Worm (Caenorhabditis elegans) whole organism, L3 larva: ENCODE results near the gene B0272.3.
A peak's percentile ranks its signal among the peaks of the same experiment; 100 is the strongest.

Experiments used
- R02D3.7 ChIP-seq: fragments of 150-350 bp; optimal IDR thresholded peaks from 2 replicates; lab custom pipeline; 2014; ENCODE audit warnings: missing biosample characterization, missing genetic modification characterization
- ZK546.5 ChIP-seq: sonication (generic microtip); optimal IDR thresholded peaks from 2 replicates; lab custom pipeline; 2017; ENCODE audit warnings: missing biosample characterization, missing genetic modification characterization
- ama-1 ChIP-seq: fragments of 150-350 bp; optimal IDR thresholded peaks from 2 replicates; lab custom pipeline; 2018
- ceh-28 ChIP-seq: fragments of 150-350 bp; optimal IDR thresholded peaks from 2 replicates; lab custom pipeline; 2014; ENCODE audit warnings: missing biosample characterization, missing genetic modification reagents, missing genetic modification characterization
- ceh-82 ChIP-seq: fragments of 150-350 bp; optimal IDR thresholded peaks from 2 replicates; lab custom pipeline; 2014; ENCODE audit warnings: missing biosample characterization, missing genetic modification characterization
- daf-12 ChIP-seq: fragments of 150-350 bp; optimal IDR thresholded peaks from 2 replicates; lab custom pipeline; 2014; ENCODE audit warnings: missing biosample characterization, missing genetic modification reagents, missing genetic modification characterization
- elt-1 ChIP-seq: fragments of 150-350 bp; optimal IDR thresholded peaks from 2 replicates; lab custom pipeline; 2014; ENCODE audit warnings: missing biosample characterization, missing genetic modification characterization
- elt-2 ChIP-seq: sonication (generic microtip); optimal IDR thresholded peaks from 2 replicates; lab custom pipeline; 2016; ENCODE audit warnings: missing genetic modification reagents, mild to moderate bottlenecking, missing genetic modification characterization, missing compliant biosample characterization
- eor-1 ChIP-seq, 2 experiments: fragments of 150-350 bp; optimal IDR thresholded peaks; 2 replicates each; lab custom pipeline; 2014 to 2018; ENCODE audit warnings: missing biosample characterization in 2 of 2, missing genetic modification characterization in 2 of 2
- fkh-10 ChIP-seq: sonication (generic microtip); optimal IDR thresholded peaks from 2 replicates; lab custom pipeline; 2017; ENCODE audit warnings: missing biosample characterization, missing genetic modification reagents, missing genetic modification characterization
- fkh-2 ChIP-seq: fragments of 150-350 bp; optimal IDR thresholded peaks from 2 replicates; lab custom pipeline; 2014; ENCODE audit warnings: missing biosample characterization, missing genetic modification reagents, missing genetic modification characterization
- fos-1 ChIP-seq: fragments of 150-350 bp; optimal IDR thresholded peaks from 2 replicates; lab custom pipeline; 2014; ENCODE audit warnings: missing biosample characterization, missing genetic modification characterization
- hmg-11 ChIP-seq: sonication (generic microtip); optimal IDR thresholded peaks from 2 replicates; lab custom pipeline; 2016; ENCODE audit warnings: missing genetic modification characterization, missing compliant biosample characterization
- lin-15B ChIP-seq: fragments of 150-350 bp; optimal IDR thresholded peaks from 2 replicates; lab custom pipeline; 2014; ENCODE audit warnings: missing biosample characterization, missing genetic modification characterization
- lin-39 ChIP-seq: fragments of 150-350 bp; optimal IDR thresholded peaks from 2 replicates; lab custom pipeline; 2018; ENCODE audit warnings: missing biosample characterization, missing genetic modification reagents, missing genetic modification characterization
- lsy-12 ChIP-seq: sonication (generic microtip); optimal IDR thresholded peaks from 2 replicates; lab custom pipeline; 2016; ENCODE audit warnings: mild to moderate bottlenecking, missing genetic modification characterization, missing compliant biosample characterization
- mdl-1 ChIP-seq: fragments of 150-350 bp; optimal IDR thresholded peaks from 2 replicates; lab custom pipeline; 2014; ENCODE audit warnings: missing biosample characterization, missing genetic modification characterization
- nhr-12 ChIP-seq: fragments of 150-350 bp; optimal IDR thresholded peaks from 2 replicates; lab custom pipeline; 2014; ENCODE audit warnings: missing biosample characterization, missing genetic modification characterization
- nhr-23 ChIP-seq: fragments of 150-350 bp; optimal IDR thresholded peaks from 2 replicates; lab custom pipeline; 2014; ENCODE audit warnings: missing biosample characterization, missing genetic modification reagents, missing genetic modification characterization
- nhr-237 ChIP-seq: fragments of 150-350 bp; optimal IDR thresholded peaks from 2 replicates; lab custom pipeline; 2014; ENCODE audit warnings: missing biosample characterization, missing genetic modification characterization
- nhr-25 ChIP-seq: sonication (generic microtip); optimal IDR thresholded peaks from 2 replicates; lab custom pipeline; 2017; ENCODE audit warnings: missing biosample characterization, missing genetic modification characterization
- nhr-28 ChIP-seq: fragments of 150-350 bp; optimal IDR thresholded peaks from 2 replicates; lab custom pipeline; 2014; ENCODE audit warnings: missing biosample characterization, missing genetic modification characterization
- nhr-43 ChIP-seq: sonication (generic microtip); optimal IDR thresholded peaks from 2 replicates; lab custom pipeline; 2016; ENCODE audit warnings: mild to moderate bottlenecking, missing genetic modification characterization, missing compliant biosample characterization; ENCODE audit not compliant: poor library complexity, severe bottlenecking
- nhr-76 ChIP-seq: fragments of 150-350 bp; sonication (generic microtip); optimal IDR thresholded peaks from 5 replicates; lab custom pipeline; 2014; ENCODE audit warnings: missing biosample characterization, missing genetic modification characterization
- pha-4 ChIP-seq: fragments of 150-350 bp; optimal IDR thresholded peaks from 2 replicates; lab custom pipeline; 2014; ENCODE audit warnings: missing biosample characterization, missing genetic modification reagents, missing genetic modification characterization
- pqm-1 ChIP-seq: fragments of 150-350 bp; optimal IDR thresholded peaks from 2 replicates; lab custom pipeline; 2017; ENCODE audit warnings: missing biosample characterization, missing genetic modification characterization, inconsistent platforms
- skn-1 ChIP-seq: fragments of 150-350 bp; optimal IDR thresholded peaks from 2 replicates; lab custom pipeline; 2014; ENCODE audit warnings: missing biosample characterization, missing genetic modification characterization
- snpc-4 ChIP-seq: fragments of 150-350 bp; optimal IDR thresholded peaks from 2 replicates; lab custom pipeline; 2014; ENCODE audit warnings: missing biosample characterization, missing genetic modification characterization
- tbx-2 ChIP-seq: sonication (generic microtip); optimal IDR thresholded peaks from 2 replicates; lab custom pipeline; 2016; ENCODE audit warnings: mild to moderate bottlenecking, missing genetic modification characterization, missing compliant biosample characterization
- unc-39 ChIP-seq: sonication (generic microtip); optimal IDR thresholded peaks from 4 replicates; lab custom pipeline; 2017; ENCODE audit warnings: missing biosample characterization, missing genetic modification characterization
- zag-1 ChIP-seq: fragments of 150-350 bp; optimal IDR thresholded peaks from 2 replicates; lab custom pipeline; 2014; ENCODE audit warnings: missing biosample characterization, missing genetic modification characterization

The B0272.3 gene

ce11 chrX:9405922-9406321, 25.3 kb upstream of the B0272.3 start:
- TF ChIP-seq pha-4 (tag; lab: Kevin White, UChicago) = no peak
- peak; percentile 42 for TF ChIP-seq nhr-23 (tag; lab: Kevin White, UChicago)

- TF ChIP-seq nhr-23 (tag; lab: Kevin White, UChicago) = peak; percentile 71
- TF ChIP-seq unc-39 (tag; lab: Kevin White, UChicago) = no peak
- TF ChIP-seq pqm-1 = no peak
- TF ChIP-seq elt-1 (tag; lab: Kevin White, UChicago) = peak; percentile 29
- no peak for TF ChIP-seq daf-12 (tag; lab: Kevin White, UChicago)
- peak; percentile 57 for TF ChIP-seq nhr-25 (tag; lab: Kevin White, UChicago)
- TF ChIP-seq hmg-11 = no peak
- TF ChIP-seq zag-1 (tag; lab: Kevin White, UChicago) = no peak
- TF ChIP-seq nhr-12 (tag; lab: Kevin White, UChicago) = no peak
- peak; percentile 38 for TF ChIP-seq ceh-28 (tag; lab: Kevin White, UChicago)
- TF ChIP-seq, all 47 proteins: peak for 4
Observed at ce11 chrX:9409114-9409513, 22.1 kb upstream of the B0272.3 start.

- no peak for TF ChIP-seq hmg-11
- TF ChIP-seq nhr-23 (tag; lab: Kevin White, UChicago) = no peak
- no peak for TF ChIP-seq tbx-2 (tag; lab: Kevin White, UChicago)
- peak; percentile 87 for TF ChIP-seq pha-4 (tag; lab: Kevin White, UChicago)
Observed at ce11 chrX:9410747-9411146, 20.5 kb upstream of the B0272.3 start.

- TF ChIP-seq lsy-12 (tag; lab: Kevin White, UChicago) (no peak), pha-4 (tag; lab: Kevin White, UChicago) (peak; percentile 72)
Observed at ce11 chrX:9411675-9412074, 19.6 kb upstream of the B0272.3 start.

- TF ChIP-seq unc-39 (tag; lab: Kevin White, UChicago) = no peak
- no peak for TF ChIP-seq snpc-4 (tag; lab: Kevin White, UChicago)
- TF ChIP-seq fos-1 (tag; lab: Kevin White, UChicago) = no peak
- no peak for TF ChIP-seq hmg-11
- no peak for TF ChIP-seq eor-1 (tag; optimal IDR thresholded peaks at IDR 0.05; lab: Kevin White, UChicago)
- TF ChIP-seq mdl-1 (tag; lab: Kevin White, UChicago) = no peak
- TF ChIP-seq nhr-237 (tag; lab: Kevin White, UChicago) = no peak
Observed at ce11 chrX:9417326-9417725, 13.9 kb upstream of the B0272.3 start.

ce11 chrX:9417948-9418347, 13.3 kb upstream of the B0272.3 start:
- TF ChIP-seq ZK546.5 (tag; lab: Kevin White, UChicago) (no peak), fkh-2 (tag; lab: Kevin White, UChicago) (no peak)

- TF ChIP-seq skn-1 (peak; percentile 45), elt-2 (tag; lab: Kevin White, UChicago) (peak; percentile 93), pqm-1 (peak; percentile 97), ceh-28 (tag; lab: Kevin White, UChicago) (peak; percentile 16), pha-4 (tag; lab: Kevin White, UChicago) (peak; percentile 9), lin-39 (tag; lab: Kevin White, UChicago) (no peak)
- TF ChIP-seq, all 47 proteins: peak for 5
Observed at ce11 chrX:9428059-9428458, 3.2 kb upstream of the B0272.3 start, which contains the start of gene B0272.4. Gene B0272.4 (plus strand): TSS chrX:9428431.

ce11 chrX:9436843-9437312, 5.6 kb downstream of the B0272.3 start, which contains the start of gene tbb-4:
Gene tbb-4 (minus strand): TSS chrX:9436893.
- TF ChIP-seq nhr-76 (tag; lab: Kevin White, UChicago) = no peak
- TF ChIP-seq nhr-237 (tag; lab: Kevin White, UChicago) = no peak
- TF ChIP-seq ama-1 (lab: Kevin White, UChicago) = no peak
- no peak for TF ChIP-seq nhr-43 (tag; lab: Kevin White, UChicago)
- no peak for TF ChIP-seq nhr-28 (tag; lab: Kevin White, UChicago)
- no peak for TF ChIP-seq lin-15B
- TF ChIP-seq fkh-2 (tag; lab: Kevin White, UChicago) = no peak
- TF ChIP-seq lsy-12 (tag; lab: Kevin White, UChicago) = no peak
- TF ChIP-seq ceh-82 (tag; lab: Kevin White, UChicago) = no peak
- no peak for TF ChIP-seq zag-1 (tag; lab: Kevin White, UChicago)
- no peak for TF ChIP-seq hmg-11
- no peak for TF ChIP-seq elt-1 (tag; lab: Kevin White, UChicago)
- no peak for TF ChIP-seq R02D3.7 (tag; lab: Kevin White, UChicago)
- no peak for TF ChIP-seq fkh-10 (GFP tag; lab: Kevin White, UChicago)
- TF ChIP-seq daf-12 (tag; lab: Kevin White, UChicago) = no peak
